Fruit fly (Drosophila melanogaster): ENCODE data around the gene Syt12.

- TF ChIP-seq CG8478 (optimal IDR thresholded peaks at IDR 0.05) (no peak), CTCF (optimal IDR thresholded peaks at IDR 0.05) (no peak)
Observed at dm6 chrX:13332702-13333243, 26.3 kb upstream of the Syt12 start.
